Worm (Caenorhabditis elegans) whole organism, L4/young adult: ENCODE results near the gene nhr-146.
A peak's percentile ranks its signal among the peaks of the same experiment; 100 is the strongest.
"Not testable (repeated sequence)": the region's sequence is repeated elsewhere in the genome, so short reads cannot be mapped to it uniquely, and the experiment has no call there.

Experiments used
- W03F9.2 ChIP-seq: fragments of 150-350 bp; optimal IDR thresholded peaks from 2 replicates; lab custom pipeline; 2014; ENCODE audit warnings: missing biosample characterization, missing genetic modification characterization
- dao-5 ChIP-seq: sonication (generic microtip); optimal IDR thresholded peaks from 2 replicates; lab custom pipeline; 2016; ENCODE audit warnings: missing genotype, missing genetic modification characterization, moderate library complexity, missing compliant biosample characterization
- him-1 ChIP-seq: sonication (generic microtip); optimal IDR thresholded peaks from 2 replicates; lab custom pipeline; 2016; ENCODE audit warnings: missing genotype, missing genetic modification reagents, missing genetic modification characterization, missing compliant biosample characterization

The nhr-146 gene

ce11 chrIV:1626342-1626855 lies at the start of gene nhr-146:
TSS of gene nhr-146 (plus strand) at chrIV:1626805.
- TF ChIP-seq W03F9.2 (tag; lab: Kevin White, UChicago) = no peak
- no peak for TF ChIP-seq dao-5

ce11 chrIV:1595802-1596201 lies 30.8 kb upstream of the nhr-146 start, which contains the start of gene npp-8:
TSS of gene npp-8 (minus strand) at chrIV:1595824.
- TF ChIP-seq dao-5 = no peak
- TF ChIP-seq W03F9.2 (tag; lab: Kevin White, UChicago) = peak; percentile 88

ce11 chrIV:1597018-1597417 lies 29.6 kb upstream of the nhr-146 start, which contains the start of gene ced-2:
TSS of gene ced-2 (plus strand) at chrIV:1597318.
- no peak for TF ChIP-seq him-1
- no peak for TF ChIP-seq dao-5
- TF ChIP-seq W03F9.2 (tag; lab: Kevin White, UChicago) = no peak

ce11 chrIV:1600784-1601183 lies 25.8 kb upstream of the nhr-146 start:
- TF ChIP-seq W03F9.2 (tag; lab: Kevin White, UChicago) (no peak), him-1 (no peak), dao-5 (no peak)

- TF ChIP-seq W03F9.2 (tag; lab: Kevin White, UChicago) = no peak
- TF ChIP-seq him-1 = no peak
- TF ChIP-seq dao-5 = no peak
Observed at ce11 chrIV:1601357-1601756, 25.2 kb upstream of the nhr-146 start, which contains the start of gene set-23. TSS of gene set-23 (plus strand) at chrIV:1601657.

ce11 chrIV:1602936-1603457 lies 23.6 kb upstream of the nhr-146 start:
- TF ChIP-seq him-1 (no peak), dao-5 (no peak), W03F9.2 (tag; lab: Kevin White, UChicago) (no peak)

- TF ChIP-seq him-1 (no peak), W03F9.2 (tag; lab: Kevin White, UChicago) (no peak), dao-5 (no peak)
Observed at ce11 chrIV:1605276-1605762, 21.3 kb upstream of the nhr-146 start, which contains the start of gene Y41D4B.11. TSS of gene Y41D4B.11 (plus strand) at chrIV:1605712.

ce11 chrIV:1609973-1610372 lies 16.6 kb upstream of the nhr-146 start, which contains the start of gene dsl-3:
TSS of gene dsl-3 (plus strand) at chrIV:1610273.
- TF ChIP-seq him-1; W03F9.2 (tag; lab: Kevin White, UChicago); dao-5: not testable (repeated sequence)

- TF ChIP-seq W03F9.2 (tag; lab: Kevin White, UChicago) (no peak), dao-5 (no peak), him-1 (no peak)
Observed at ce11 chrIV:1613592-1613991, 13.0 kb upstream of the nhr-146 start, which contains the start of gene nhr-122. TSS of gene nhr-122 (plus strand) at chrIV:1613892.

ce11 chrIV:1619519-1620311 lies 6.9 kb upstream of the nhr-146 start, which contains the start of gene nhr-92:
TSS of gene nhr-92 (plus strand) at chrIV:1620094.
- TF ChIP-seq dao-5 = no peak
- no peak for TF ChIP-seq him-1
- TF ChIP-seq W03F9.2 (tag; lab: Kevin White, UChicago) = no peak

- TF ChIP-seq him-1 (no peak), dao-5 (no peak), W03F9.2 (tag; lab: Kevin White, UChicago) (no peak)
Observed at ce11 chrIV:1623712-1624111, 2.9 kb upstream of the nhr-146 start, which contains the start of gene nhr-87. TSS of gene nhr-87 (plus strand) at chrIV:1624029.

- no peak for TF ChIP-seq him-1
- no peak for TF ChIP-seq W03F9.2 (tag; lab: Kevin White, UChicago)
- TF ChIP-seq dao-5 = no peak
Observed at ce11 chrIV:1624447-1624846, 2.2 kb upstream of the nhr-146 start.

- no peak for TF ChIP-seq W03F9.2 (tag; lab: Kevin White, UChicago)
- TF ChIP-seq him-1 = no peak
- TF ChIP-seq dao-5 = no peak
Observed at ce11 chrIV:1628281-1628680, 1.7 kb downstream of the nhr-146 start.

ce11 chrIV:1628730-1629129 lies 2.1 kb downstream of the nhr-146 start:
- no peak for TF ChIP-seq W03F9.2 (tag; lab: Kevin White, UChicago)
- TF ChIP-seq him-1 = no peak
- no peak for TF ChIP-seq dao-5

- TF ChIP-seq dao-5 (no peak), him-1 (no peak), W03F9.2 (tag; lab: Kevin White, UChicago) (no peak)
Observed at ce11 chrIV:1631651-1632050, 5.0 kb downstream of the nhr-146 start, which contains the start of gene cpg-24. TSS of gene cpg-24 (plus strand) at chrIV:1631951.
